Worm (Caenorhabditis elegans) whole organism, midembryonic: ENCODE measurements around the gene K09E4.1.

Source experiments
- T22C8.4 ChIP-seq: fragments of 200-800 bp; sonication (Bioruptor generic); IDR thresholded peaks from 2 replicates; pipeline ENCODE4 v1.3.6; 2022; ENCODE audit warnings: missing genetic modification characterization, missing compliant biosample characterization
- cog-1 ChIP-seq: sonication (generic microtip); optimal IDR thresholded peaks from 2 replicates; lab custom pipeline; 2016; ENCODE audit warnings: missing genetic modification characterization, missing compliant biosample characterization
- flt-1 ChIP-seq: fragments of 200-800 bp; sonication (Bioruptor generic); IDR thresholded peaks from 2 replicates; pipeline ENCODE4 v1.3.6; 2022; ENCODE audit warnings: missing genetic modification characterization, missing compliant biosample characterization
- med-1 ChIP-seq: sonication (generic microtip); optimal IDR thresholded peaks from 2 replicates; lab custom pipeline; 2017; ENCODE audit warnings: missing genetic modification characterization, mild to moderate bottlenecking, missing compliant biosample characterization, antibody characterized with exemption, missing genetic modification reagents; ENCODE audit not compliant: insufficient read depth
- ref-1 ChIP-seq: fragments of 200-800 bp; sonication (Bioruptor generic); conservative IDR thresholded peaks from 2 replicates; pipeline ENCODE4 v1.3.6; 2022; ENCODE audit warnings: missing genetic modification reagents, missing genetic modification characterization, missing compliant biosample characterization
- tab-1 ChIP-seq: fragments of 200-800 bp; sonication (Bioruptor generic); IDR thresholded peaks from 2 replicates; pipeline ENCODE4 v1.3.6; 2022; ENCODE audit warnings: missing genetic modification characterization, missing compliant biosample characterization
- ztf-23 ChIP-seq: fragments of 200-800 bp; sonication (Bioruptor generic); IDR thresholded peaks from 2 replicates; pipeline ENCODE4 v1.3.6; 2022; ENCODE audit warnings: missing genetic modification reagents, missing genetic modification characterization, missing compliant biosample characterization

ce11 chrII:14102112-14102511 is 35.5 kb upstream of the K09E4.1 start:
- no peak for TF ChIP-seq T22C8.4 (GFP tag; lab: Robert Waterston, UW)
- no peak for TF ChIP-seq ref-1
- no peak for TF ChIP-seq ztf-23 (GFP tag; lab: Robert Waterston, UW)
- no peak for TF ChIP-seq tab-1 (GFP tag; lab: Robert Waterston, UW)
- TF ChIP-seq med-1 (GFP tag; lab: Kevin White, UChicago): no peak
- TF ChIP-seq cog-1: no peak
- no peak for TF ChIP-seq flt-1 (GFP tag; lab: Robert Waterston, UW)
